Worm (Caenorhabditis elegans) whole organism, late embryonic: ENCODE results near the gene fem-1.

Source experiments
- Y22D7AL.16 ChIP-seq: sonication (generic microtip); optimal IDR thresholded peaks from 2 replicates; lab custom pipeline; 2016; ENCODE audit warnings: missing genetic modification characterization, missing compliant biosample characterization
- ama-1 ChIP-seq: fragments of 150-350 bp; optimal IDR thresholded peaks from 2 replicates; lab custom pipeline; 2014
- ceh-24 ChIP-seq: sonication (generic microtip); optimal IDR thresholded peaks from 2 replicates; lab custom pipeline; 2016; ENCODE audit warnings: mild to moderate bottlenecking, missing genetic modification characterization, missing compliant biosample characterization
- ceh-45 ChIP-seq: fragments of 200-800 bp; sonication (Bioruptor generic); IDR thresholded peaks from 2 replicates; pipeline ENCODE4 v1.3.6; 2022; ENCODE audit warnings: missing genetic modification reagents, missing genetic modification characterization, missing compliant biosample characterization
- hlh-30 ChIP-seq: sonication (generic microtip); optimal IDR thresholded peaks from 2 replicates; lab custom pipeline; 2017; ENCODE audit warnings: antibody characterized with exemption, missing genetic modification characterization, missing compliant biosample characterization; ENCODE audit not compliant: insufficient read depth
- npax-4 ChIP-seq: sonication (generic microtip); optimal IDR thresholded peaks from 2 replicates; lab custom pipeline; 2016; ENCODE audit warnings: missing genetic modification characterization, missing compliant biosample characterization
- pha-2 ChIP-seq: sonication (generic microtip); optimal IDR thresholded peaks from 2 replicates; lab custom pipeline; 2017; ENCODE audit warnings: mild to moderate bottlenecking, missing genetic modification characterization, missing compliant biosample characterization
- zip-5 ChIP-seq: sonication (generic microtip); optimal IDR thresholded peaks from 2 replicates; lab custom pipeline; 2016; ENCODE audit warnings: missing genetic modification characterization, missing compliant biosample characterization

DNA sequence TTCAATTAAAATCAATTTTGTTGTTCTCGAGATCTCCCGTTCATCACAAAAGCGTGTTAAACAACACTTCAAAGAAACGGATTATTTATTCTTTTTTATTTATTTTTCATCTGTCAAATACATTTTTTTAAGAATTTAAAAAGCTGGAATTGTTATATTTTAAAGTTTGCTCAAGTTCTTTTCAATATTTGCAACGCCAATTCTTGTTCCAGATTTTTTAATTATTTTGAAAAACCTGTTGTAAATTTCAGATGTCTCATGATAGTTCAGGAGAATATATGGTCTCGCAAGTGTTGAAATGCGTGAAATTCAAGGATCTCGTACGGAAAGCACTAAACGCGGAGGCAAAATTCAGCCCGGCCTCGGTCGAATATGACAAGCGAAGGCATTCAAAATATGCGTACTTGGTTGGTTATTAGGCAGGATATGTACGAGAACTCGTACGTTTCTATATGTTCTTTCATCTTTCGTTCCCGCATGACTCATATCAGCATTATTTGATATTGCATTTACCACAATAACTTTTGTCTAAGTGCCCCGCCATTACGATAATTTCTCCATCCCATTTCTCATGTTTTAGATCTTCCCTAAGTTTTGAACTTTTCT, 7.0 kb upstream of the fem-1 start, which contains the start of gene cec-6:
- TF ChIP-seq zip-5 (tag; lab: Kevin White, UChicago), result no peak
- no peak for TF ChIP-seq pha-2 (tag; lab: Kevin White, UChicago)
- no peak for TF ChIP-seq ceh-45
- no peak for TF ChIP-seq npax-4 (tag; lab: Kevin White, UChicago)
- TF ChIP-seq hlh-30 (tag; lab: Kevin White, UChicago), result no peak
- TF ChIP-seq ama-1 (lab: Kevin White, UChicago), result no peak
- TF ChIP-seq Y22D7AL.16 (tag; lab: Kevin White, UChicago), result no peak
- TF ChIP-seq ceh-24 (tag; lab: Kevin White, UChicago), result no peak
